Worm (Caenorhabditis elegans) whole organism, L4/young adult: ENCODE data around the gene C10A4.10.

Experiments used
- W03F9.2 ChIP-seq: fragments of 150-350 bp; optimal IDR thresholded peaks from 2 replicates; lab custom pipeline; 2014; ENCODE audit warnings: missing biosample characterization, missing genetic modification characterization
- him-1 ChIP-seq: sonication (generic microtip); optimal IDR thresholded peaks from 2 replicates; lab custom pipeline; 2016; ENCODE audit warnings: missing genotype, missing genetic modification reagents, missing genetic modification characterization, missing compliant biosample characterization

ce11 chrX:7436912-7437311 lies 38.2 kb downstream of the C10A4.10 start:
- no peak for TF ChIP-seq W03F9.2
- TF ChIP-seq him-1 (tag; lab: Kevin White, UChicago) = no peak
